Fruit fly (Drosophila melanogaster) whole organism, prepupa: ENCODE measurements around the gene CG5162.
A peak's percentile ranks its signal among the peaks of the same experiment; 100 is the strongest.

Experiments
- Blimp-1 ChIP-seq: fragments of 200-800 bp; sonication (Bioruptor generic); optimal IDR thresholded peaks from 3 replicates; lab custom pipeline; 2017; ENCODE audit warnings: missing biosample characterization, missing genetic modification characterization, mild to moderate bottlenecking, moderate library complexity, missing genetic modification reagents
- CG10631 ChIP-seq: fragments of 200-800 bp; sonication (Bioruptor generic); optimal IDR thresholded peaks from 2 replicates; lab custom pipeline; 2016; ENCODE audit warnings: missing biosample characterization, missing genetic modification characterization
- CG11294 ChIP-seq: fragments of 200-800 bp; sonication (Bioruptor generic); IDR thresholded peaks from 2 replicates; pipeline ENCODE4 v1.3.6; 2022; ENCODE audit warnings: missing biosample characterization, missing genetic modification characterization
- CG11762 ChIP-seq: fragments of 200-800 bp; sonication (Bioruptor generic); optimal IDR thresholded peaks from 3 replicates; lab custom pipeline; 2016; ENCODE audit warnings: missing biosample characterization, missing genetic modification characterization; ENCODE audit not compliant: insufficient read depth
- CG11902 ChIP-seq: fragments of 200-800 bp; sonication (Bioruptor generic); optimal IDR thresholded peaks from 3 replicates; lab custom pipeline; 2016; ENCODE audit warnings: missing biosample characterization, missing genetic modification characterization
- CG15336 ChIP-seq: fragments of 200-800 bp; sonication (Bioruptor generic); IDR thresholded peaks from 2 replicates; pipeline ENCODE4 v1.3.6; 2022; ENCODE audit warnings: missing biosample characterization, missing genetic modification characterization
- CG16779 ChIP-seq: fragments of 200-800 bp; sonication (Bioruptor generic); optimal IDR thresholded peaks from 3 replicates; lab custom pipeline; 2017; ENCODE audit warnings: missing biosample characterization, mild to moderate bottlenecking, missing genetic modification characterization
- CG3032 ChIP-seq: fragments of 200-800 bp; optimal IDR thresholded peaks from 2 replicates; lab custom pipeline; 2019; ENCODE audit warnings: missing biosample characterization, mild to moderate bottlenecking, missing genetic modification characterization, moderate library complexity
- CG31627 ChIP-seq: fragments of 200-800 bp; sonication (Bioruptor generic); optimal IDR thresholded peaks from 3 replicates; lab custom pipeline; 2016; ENCODE audit warnings: missing biosample characterization, missing genetic modification characterization
- CG32006 ChIP-seq: fragments of 200-800 bp; sonication (Bioruptor generic); optimal IDR thresholded peaks from 3 replicates; lab custom pipeline; 2017; ENCODE audit warnings: missing biosample characterization, mild to moderate bottlenecking, missing genetic modification characterization
- CG34406 ChIP-seq: fragments of 200-800 bp; sonication (Bioruptor generic); optimal IDR thresholded peaks from 3 replicates; lab custom pipeline; 2016; ENCODE audit warnings: missing biosample characterization, missing genetic modification characterization
- CG4318 ChIP-seq: fragments of 200-800 bp; sonication (Bioruptor generic); optimal IDR thresholded peaks from 3 replicates; lab custom pipeline; 2017; ENCODE audit warnings: missing biosample characterization, mild to moderate bottlenecking, missing genetic modification characterization
- CG6163 ChIP-seq: fragments of 200-800 bp; sonication (Bioruptor generic); IDR thresholded peaks from 3 replicates; pipeline ENCODE4 v1.3.6; 2022; ENCODE audit warnings: missing biosample characterization, missing genetic modification characterization
- CG6792 ChIP-seq: fragments of 200-800 bp; sonication (Bioruptor generic); optimal IDR thresholded peaks from 3 replicates; lab custom pipeline; 2016; ENCODE audit warnings: missing biosample characterization, missing genetic modification characterization
- CG6854 ChIP-seq: fragments of 200-800 bp; sonication (Bioruptor generic); optimal IDR thresholded peaks from 2 replicates; lab custom pipeline; 2017; ENCODE audit warnings: missing biosample characterization, mild to moderate bottlenecking, missing genetic modification characterization
- CG8119 ChIP-seq: fragments of 200-800 bp; sonication (Bioruptor generic); IDR thresholded peaks from 3 replicates; pipeline ENCODE4 v1.3.6; 2022; ENCODE audit warnings: missing biosample characterization, missing genetic modification characterization
- CG8319 ChIP-seq: fragments of 200-800 bp; sonication (Bioruptor generic); optimal IDR thresholded peaks from 3 replicates; lab custom pipeline; 2016; ENCODE audit warnings: missing biosample characterization, missing genetic modification characterization
- CG9139 ChIP-seq: fragments of 200-800 bp; sonication (Bioruptor generic); optimal IDR thresholded peaks from 3 replicates; lab custom pipeline; 2017; ENCODE audit warnings: missing biosample characterization, mild to moderate bottlenecking, missing genetic modification characterization
- Eip75B ChIP-seq: fragments of 200-800 bp; sonication (Bioruptor generic); optimal IDR thresholded peaks from 3 replicates; lab custom pipeline; 2016; ENCODE audit warnings: missing biosample characterization, missing genetic modification characterization
- Eip93F ChIP-seq: fragments of 200-800 bp; sonication (Bioruptor generic); optimal IDR thresholded peaks from 2 replicates; lab custom pipeline; 2016; ENCODE audit warnings: missing biosample characterization, mild to moderate bottlenecking, missing genetic modification characterization
- Ets21C ChIP-seq: fragments of 200-800 bp; sonication (Bioruptor generic); optimal IDR thresholded peaks from 3 replicates; lab custom pipeline; 2016; ENCODE audit warnings: missing biosample characterization, missing genetic modification characterization
- Ets96B ChIP-seq: fragments of 200-800 bp; optimal IDR thresholded peaks from 2 replicates; lab custom pipeline; 2019; ENCODE audit warnings: missing biosample characterization, mild to moderate bottlenecking, missing genetic modification characterization, moderate library complexity
- Gug ChIP-seq: fragments of 200-800 bp; sonication (Bioruptor generic); IDR thresholded peaks from 2 replicates; pipeline ENCODE4 v1.3.6; 2022; ENCODE audit warnings: missing biosample characterization, missing genetic modification characterization
- Hr39 ChIP-seq: fragments of 200-800 bp; sonication (Bioruptor generic); optimal IDR thresholded peaks from 2 replicates; lab custom pipeline; 2016; ENCODE audit warnings: missing biosample characterization, missing genetic modification characterization
- Hr4 ChIP-seq: fragments of 200-800 bp; sonication (Bioruptor generic); optimal IDR thresholded peaks from 3 replicates; lab custom pipeline; 2016; ENCODE audit warnings: missing biosample characterization, missing genetic modification characterization
- Lpt ChIP-seq: fragments of 200-800 bp; sonication (Bioruptor generic); optimal IDR thresholded peaks from 3 replicates; lab custom pipeline; 2016; ENCODE audit warnings: missing biosample characterization, missing genetic modification characterization
- OdsH ChIP-seq: fragments of 200-800 bp; sonication (Bioruptor generic); optimal IDR thresholded peaks from 3 replicates; lab custom pipeline; 2016; ENCODE audit warnings: missing biosample characterization, missing genetic modification characterization
- Smox ChIP-seq: fragments of 200-800 bp; sonication (Bioruptor generic); optimal IDR thresholded peaks from 3 replicates; lab custom pipeline; 2016; ENCODE audit warnings: missing biosample characterization, missing genetic modification characterization
- Sox14 ChIP-seq: fragments of 200-800 bp; sonication (Bioruptor generic); optimal IDR thresholded peaks from 3 replicates; lab custom pipeline; 2016; ENCODE audit warnings: missing biosample characterization, missing genetic modification characterization
- Sox15 ChIP-seq: fragments of 200-800 bp; sonication (Bioruptor generic); optimal IDR thresholded peaks from 3 replicates; lab custom pipeline; 2016; ENCODE audit warnings: missing biosample characterization, missing genetic modification characterization
- achi ChIP-seq: fragments of 200-800 bp; sonication (Bioruptor generic); optimal IDR thresholded peaks from 3 replicates; lab custom pipeline; 2016; ENCODE audit warnings: missing biosample characterization, missing genetic modification characterization
- acj6 ChIP-seq: fragments of 200-800 bp; sonication (Bioruptor generic); optimal IDR thresholded peaks from 3 replicates; lab custom pipeline; 2016; ENCODE audit warnings: missing biosample characterization, missing genetic modification characterization
- cyc ChIP-seq: fragments of 200-800 bp; sonication (Bioruptor generic); optimal IDR thresholded peaks from 3 replicates; lab custom pipeline; 2016; ENCODE audit warnings: missing biosample characterization, missing genetic modification characterization
- dac ChIP-seq: fragments of 200-800 bp; sonication (Bioruptor generic); optimal IDR thresholded peaks from 2 replicates; lab custom pipeline; 2017; ENCODE audit warnings: missing biosample characterization, mild to moderate bottlenecking, missing genetic modification characterization
- dsx ChIP-seq: fragments of 200-800 bp; optimal IDR thresholded peaks from 3 replicates; lab custom pipeline; 2019; ENCODE audit warnings: missing biosample characterization, mild to moderate bottlenecking, missing genetic modification characterization, moderate library complexity; ENCODE audit not compliant: poor library complexity, severe bottlenecking
- eg ChIP-seq: fragments of 200-800 bp; sonication (Bioruptor generic); IDR thresholded peaks from 3 replicates; pipeline ENCODE4 v1.3.6; 2022; ENCODE audit warnings: missing biosample characterization, missing genetic modification characterization
- fd59A ChIP-seq: fragments of 200-800 bp; sonication (Bioruptor generic); optimal IDR thresholded peaks from 2 replicates; lab custom pipeline; 2017; ENCODE audit warnings: missing biosample characterization, mild to moderate bottlenecking, missing genetic modification characterization, missing genetic modification reagents
- fkh ChIP-seq: fragments of 200-800 bp; sonication (Bioruptor generic); optimal IDR thresholded peaks from 3 replicates; lab custom pipeline; 2017; ENCODE audit warnings: missing biosample characterization, mild to moderate bottlenecking, missing genetic modification characterization, moderate library complexity
- lz ChIP-seq: fragments of 200-800 bp; sonication (Bioruptor generic); optimal IDR thresholded peaks from 3 replicates; lab custom pipeline; 2016; ENCODE audit warnings: missing biosample characterization, missing genetic modification characterization
- net ChIP-seq: fragments of 200-800 bp; sonication (Bioruptor generic); optimal IDR thresholded peaks from 3 replicates; lab custom pipeline; 2016; ENCODE audit warnings: missing biosample characterization, missing genetic modification characterization
- salr ChIP-seq, 2 experiments: fragments of 200-800 bp; sonication (Bioruptor generic); optimal IDR thresholded peaks; 3 replicates each; lab custom pipeline; 2016 to 2018; ENCODE audit warnings: missing biosample characterization in 2 of 2, missing genetic modification characterization in 2 of 2, mild to moderate bottlenecking in 1 of 2
- spab ChIP-seq: fragments of 200-800 bp; sonication (Bioruptor generic); optimal IDR thresholded peaks from 2 replicates; lab custom pipeline; 2017; ENCODE audit warnings: missing biosample characterization, mild to moderate bottlenecking, missing genetic modification characterization, missing genetic modification reagents
- ss ChIP-seq, 2 experiments: fragments of 200-800 bp; sonication (Bioruptor generic); optimal IDR thresholded peaks; 2 replicates in 1 of 2; 3 replicates in 1 of 2; lab custom pipeline; 2017 to 2018; ENCODE audit warnings: mild to moderate bottlenecking in 2 of 2, missing biosample characterization in 2 of 2, missing genetic modification characterization in 2 of 2, moderate library complexity in 1 of 2
- svp ChIP-seq: fragments of 200-800 bp; sonication (Bioruptor generic); peaks from one replicate; lab custom pipeline; 2016; ENCODE audit warnings: missing biosample characterization, missing genetic modification characterization
- topi ChIP-seq: fragments of 200-800 bp; sonication (Bioruptor generic); optimal IDR thresholded peaks from 3 replicates; lab custom pipeline; 2016; ENCODE audit warnings: missing biosample characterization, missing genetic modification characterization
- vri ChIP-seq: fragments of 200-800 bp; sonication (Bioruptor generic); optimal IDR thresholded peaks from 3 replicates; lab custom pipeline; 2016; ENCODE audit warnings: missing biosample characterization, mild to moderate bottlenecking, missing genetic modification characterization

The CG5162 gene

dm6 chrX:17176542-17176941, 38.6 kb upstream of the CG5162 start (continued):
- TF ChIP-seq Blimp-1 (GFP tag; lab: Kevin White, UChicago) (no peak), CG3032 (no peak), Eip75B (peak; percentile 10), CG4318 (GFP tag; lab: Kevin White, UChicago) (peak; percentile 37), salr (GFP tag; optimal IDR thresholded peaks at IDR 0.05; lab: Kevin White, UChicago) (peak in 1 of 2 experiments; percentile 24), CG6854 (no peak), OdsH (GFP tag; lab: Kevin White, UChicago) (peak; percentile 39), Ets21C (GFP tag; lab: Kevin White, UChicago) (no peak), Lpt (peak; percentile 66), ss (GFP tag; optimal IDR thresholded peaks at IDR 0.05; lab: Kevin White, UChicago) (peak in 1 of 2 experiments; percentile 5), lz (GFP tag; lab: Kevin White, UChicago) (peak; percentile 31), CG10631 (GFP tag; lab: Kevin White, UChicago) (peak; percentile 31), spab (GFP tag; lab: Kevin White, UChicago) (no peak), CG11902 (GFP tag; lab: Kevin White, UChicago) (no peak), fkh (GFP tag; lab: Kevin White, UChicago) (no peak), Hr4 (GFP tag; lab: Kevin White, UChicago) (peak; percentile 62), CG8119 (GFP tag; lab: Robert Waterston, UW) (peak; percentile 73), CG9139 (GFP tag; lab: Kevin White, UChicago) (no peak)

- TF ChIP-seq Eip75B (no peak), achi (no peak), CG6163 (GFP tag; lab: Robert Waterston, UW) (peak; percentile 38; the same call in 2 of the 3 replicates)
Measured at dm6 chrX:17177606-17178005, 37.5 kb upstream of the CG5162 start.

dm6 chrX:17178484-17178921, 36.6 kb upstream of the CG5162 start:
- peak; percentile 98 for TF ChIP-seq CG3032
- peak; percentile 96 for TF ChIP-seq Eip93F (GFP tag; lab: Kevin White, UChicago)
- peak; percentile 99 for TF ChIP-seq eg
- TF ChIP-seq achi, result peak; percentile 29
- peak; percentile 88 for TF ChIP-seq CG10631 (GFP tag; lab: Kevin White, UChicago)
- peak; percentile 37 for TF ChIP-seq Sox14 (GFP tag; lab: Kevin White, UChicago)
- TF ChIP-seq CG11762, result peak; percentile 98
- peak; percentile 90 for TF ChIP-seq lz (GFP tag; lab: Kevin White, UChicago)
- TF ChIP-seq CG32006 (GFP tag; lab: Kevin White, UChicago), result no peak
- TF ChIP-seq CG8319 (GFP tag; lab: Kevin White, UChicago), result peak; percentile 97
- TF ChIP-seq OdsH (GFP tag; lab: Kevin White, UChicago), result peak; percentile 34
- peak; percentile 87 for TF ChIP-seq net (GFP tag; lab: Kevin White, UChicago)
- peak; percentile 95 for TF ChIP-seq CG11902 (GFP tag; lab: Kevin White, UChicago)
- TF ChIP-seq Hr4 (GFP tag; lab: Kevin White, UChicago), result peak; percentile 97
- TF ChIP-seq svp (GFP tag; lab: Kevin White, UChicago), result peak; percentile 100
- TF ChIP-seq salr (GFP tag; optimal IDR thresholded peaks at IDR 0.05; lab: Kevin White, UChicago), result peak; percentile 89 to 93
- peak; percentile 99 for TF ChIP-seq Gug (GFP tag; lab: Robert Waterston, UW)
- TF ChIP-seq vri (GFP tag; lab: Kevin White, UChicago), result peak; percentile 31
- TF ChIP-seq CG16779 (tag; lab: Kevin White, UChicago), result peak; percentile 95
- TF ChIP-seq acj6 (GFP tag; lab: Kevin White, UChicago), result peak; percentile 49
- TF ChIP-seq CG6792 (GFP tag; lab: Kevin White, UChicago), result no peak
- TF ChIP-seq CG9139 (GFP tag; lab: Kevin White, UChicago), result peak; percentile 95
- peak; percentile 92 for TF ChIP-seq Blimp-1 (GFP tag; lab: Kevin White, UChicago)
- peak; percentile 98 for TF ChIP-seq CG11294 (GFP tag; lab: Robert Waterston, UW)
- no peak for TF ChIP-seq Lpt
- peak; percentile 97 for TF ChIP-seq Ets96B (tag; lab: Kevin White, UChicago)
- TF ChIP-seq cyc (GFP tag; lab: Kevin White, UChicago), result peak; percentile 98
- TF ChIP-seq ss (GFP tag; optimal IDR thresholded peaks at IDR 0.05; lab: Kevin White, UChicago), result peak; percentile 98
- peak; percentile 99 for TF ChIP-seq dsx (GFP tag; lab: Kevin White, UChicago)
- peak; percentile 100 for TF ChIP-seq CG15336 (GFP tag; lab: Robert Waterston, UW)
- peak; percentile 84 for TF ChIP-seq Sox15 (GFP tag; lab: Kevin White, UChicago)
- TF ChIP-seq CG34406 (GFP tag; lab: Kevin White, UChicago), result peak; percentile 85
- TF ChIP-seq CG31627, result no peak
- TF ChIP-seq fd59A (GFP tag; lab: Kevin White, UChicago), result no peak
- no peak for TF ChIP-seq Hr39 (GFP tag; lab: Kevin White, UChicago)
- no peak for TF ChIP-seq Smox (GFP tag; lab: Kevin White, UChicago)
- no peak for TF ChIP-seq dac (GFP tag; lab: Kevin White, UChicago)
- TF ChIP-seq topi (GFP tag; lab: Kevin White, UChicago), result peak; percentile 99
